Worm (Caenorhabditis elegans) whole organism, young adult: ENCODE data around the gene T17H7.7.

Experiments used
- F37B4.10 ChIP-seq: fragments of 200-800 bp; sonication (Bioruptor generic); IDR thresholded peaks from 2 replicates; pipeline ENCODE4 v1.3.6; 2022; ENCODE audit warnings: missing genetic modification characterization, missing compliant biosample characterization
- F49E8.2 ChIP-seq: sonication (generic microtip); optimal IDR thresholded peaks from 3 replicates; lab custom pipeline; 2017; ENCODE audit warnings: missing genetic modification characterization, mild to moderate bottlenecking, missing compliant biosample characterization, antibody characterized with exemption, moderate library complexity; ENCODE audit not compliant: insufficient read depth
- Y67H2A.10 ChIP-seq: fragments of 200-800 bp; sonication (Bioruptor generic); conservative IDR thresholded peaks from 2 replicates; pipeline ENCODE4 v1.3.6; 2022; ENCODE audit warnings: missing genetic modification reagents, missing genetic modification characterization, missing compliant biosample characterization
- efl-1 ChIP-seq: fragments of 150-350 bp; optimal IDR thresholded peaks from 2 replicates; lab custom pipeline; 2014; ENCODE audit warnings: missing biosample characterization, missing genetic modification reagents, missing genetic modification characterization
- lir-1 ChIP-seq: fragments of 200-800 bp; sonication (Bioruptor generic); conservative IDR thresholded peaks from 2 replicates; pipeline ENCODE4 v1.3.6; 2022; ENCODE audit warnings: missing genetic modification reagents, missing genetic modification characterization, missing compliant biosample characterization
- snpc-1.1 ChIP-seq: sonication (generic microtip); optimal IDR thresholded peaks from 2 replicates; lab custom pipeline; 2017; ENCODE audit warnings: missing genetic modification characterization, mild to moderate bottlenecking, missing compliant biosample characterization, antibody characterized with exemption, moderate library complexity, missing genotype, missing genetic modification reagents; ENCODE audit not compliant: insufficient read depth
- snpc-4 ChIP-seq, 5 experiments: fragments of 150-350 bp in 1 of 5; sonication (generic microtip) in 4 of 5; optimal IDR thresholded peaks; 2 replicates each; lab custom pipeline; 2014 to 2018; ENCODE audit warnings: missing genetic modification characterization in 5 of 5, missing biosample characterization in 3 of 5, antibody characterized with exemption in 2 of 5, mild to moderate bottlenecking in 2 of 5, missing compliant biosample characterization in 2 of 5, missing genotype in 2 of 5, moderate library complexity in 2 of 5, missing genetic modification reagents in 1 of 5

ce11 chrIII:802041-802440 lies 44.2 kb upstream of the T17H7.7 start:
- TF ChIP-seq F37B4.10 (no peak), snpc-4 (GFP tag; optimal IDR thresholded peaks at IDR 0.05; lab: Kevin White, UChicago) (no peak), snpc-4 (tag; optimal IDR thresholded peaks at IDR 0.05; lab: Kevin White, UChicago) (no peak), efl-1 (GFP tag; lab: Kevin White, UChicago) (no peak), Y67H2A.10 (GFP tag; lab: Robert Waterston, UW) (no peak), lir-1 (GFP tag; lab: Robert Waterston, UW) (no peak), F49E8.2 (tag; lab: Kevin White, UChicago) (no peak), snpc-1.1 (no peak)
